Fruit fly (Drosophila melanogaster) whole organism, prepupa: ENCODE measurements around the gene Or69a.

Experiments
- CG10669 ChIP-seq: fragments of 200-800 bp; sonication (Bioruptor generic); optimal IDR thresholded peaks from 3 replicates; lab custom pipeline; 2018; ENCODE audit warnings: missing biosample characterization, mild to moderate bottlenecking, missing genetic modification characterization, moderate library complexity
- CG11294 ChIP-seq: fragments of 200-800 bp; sonication (Bioruptor generic); IDR thresholded peaks from 2 replicates; pipeline ENCODE4 v1.3.6; 2022; ENCODE audit warnings: missing biosample characterization, missing genetic modification characterization
- CG11902 ChIP-seq: fragments of 200-800 bp; sonication (Bioruptor generic); optimal IDR thresholded peaks from 3 replicates; lab custom pipeline; 2016; ENCODE audit warnings: missing biosample characterization, missing genetic modification characterization
- CG15336 ChIP-seq: fragments of 200-800 bp; sonication (Bioruptor generic); IDR thresholded peaks from 2 replicates; pipeline ENCODE4 v1.3.6; 2022; ENCODE audit warnings: missing biosample characterization, missing genetic modification characterization
- CG1621 ChIP-seq: fragments of 200-800 bp; sonication (Bioruptor generic); optimal IDR thresholded peaks from 3 replicates; lab custom pipeline; 2018; ENCODE audit warnings: missing biosample characterization, mild to moderate bottlenecking, missing genetic modification characterization
- CG16779 ChIP-seq: fragments of 200-800 bp; sonication (Bioruptor generic); optimal IDR thresholded peaks from 3 replicates; lab custom pipeline; 2017; ENCODE audit warnings: missing biosample characterization, mild to moderate bottlenecking, missing genetic modification characterization
- CG3032 ChIP-seq: fragments of 200-800 bp; optimal IDR thresholded peaks from 2 replicates; lab custom pipeline; 2019; ENCODE audit warnings: missing biosample characterization, mild to moderate bottlenecking, missing genetic modification characterization, moderate library complexity
- CG31627 ChIP-seq: fragments of 200-800 bp; sonication (Bioruptor generic); optimal IDR thresholded peaks from 3 replicates; lab custom pipeline; 2016; ENCODE audit warnings: missing biosample characterization, missing genetic modification characterization
- CG32006 ChIP-seq: fragments of 200-800 bp; sonication (Bioruptor generic); optimal IDR thresholded peaks from 3 replicates; lab custom pipeline; 2017; ENCODE audit warnings: missing biosample characterization, mild to moderate bottlenecking, missing genetic modification characterization
- CG34406 ChIP-seq: fragments of 200-800 bp; sonication (Bioruptor generic); optimal IDR thresholded peaks from 3 replicates; lab custom pipeline; 2016; ENCODE audit warnings: missing biosample characterization, missing genetic modification characterization
- CG3919 ChIP-seq: fragments of 200-800 bp; sonication (Bioruptor generic); optimal IDR thresholded peaks from 3 replicates; lab custom pipeline; 2016; ENCODE audit warnings: missing biosample characterization, missing genetic modification characterization
- CG4318 ChIP-seq: fragments of 200-800 bp; sonication (Bioruptor generic); optimal IDR thresholded peaks from 3 replicates; lab custom pipeline; 2017; ENCODE audit warnings: missing biosample characterization, mild to moderate bottlenecking, missing genetic modification characterization
- CG6163 ChIP-seq: fragments of 200-800 bp; sonication (Bioruptor generic); IDR thresholded peaks from 3 replicates; pipeline ENCODE4 v1.3.6; 2022; ENCODE audit warnings: missing biosample characterization, missing genetic modification characterization
- CG6276 ChIP-seq: fragments of 200-800 bp; sonication (Bioruptor generic); optimal IDR thresholded peaks from 2 replicates; lab custom pipeline; 2017; ENCODE audit warnings: missing biosample characterization, mild to moderate bottlenecking, missing genetic modification characterization
- CG6792 ChIP-seq: fragments of 200-800 bp; sonication (Bioruptor generic); optimal IDR thresholded peaks from 3 replicates; lab custom pipeline; 2016; ENCODE audit warnings: missing biosample characterization, missing genetic modification characterization
- CG6808 ChIP-seq: fragments of 200-800 bp; sonication (Bioruptor generic); optimal IDR thresholded peaks from 3 replicates; lab custom pipeline; 2017; ENCODE audit warnings: missing biosample characterization, missing genetic modification characterization, mild to moderate bottlenecking, moderate library complexity, missing genetic modification reagents
- CG6854 ChIP-seq: fragments of 200-800 bp; sonication (Bioruptor generic); optimal IDR thresholded peaks from 2 replicates; lab custom pipeline; 2017; ENCODE audit warnings: missing biosample characterization, mild to moderate bottlenecking, missing genetic modification characterization
- CG7368 ChIP-seq: fragments of 200-800 bp; sonication (Bioruptor generic); optimal IDR thresholded peaks from 3 replicates; lab custom pipeline; 2016; ENCODE audit warnings: missing biosample characterization, missing genetic modification characterization
- CG8632 ChIP-seq: fragments of 200-800 bp; sonication (Bioruptor generic); optimal IDR thresholded peaks from 3 replicates; lab custom pipeline; 2016; ENCODE audit warnings: missing biosample characterization, missing genetic modification characterization
- CG9139 ChIP-seq: fragments of 200-800 bp; sonication (Bioruptor generic); optimal IDR thresholded peaks from 3 replicates; lab custom pipeline; 2017; ENCODE audit warnings: missing biosample characterization, mild to moderate bottlenecking, missing genetic modification characterization
- Eip75B ChIP-seq: fragments of 200-800 bp; sonication (Bioruptor generic); optimal IDR thresholded peaks from 3 replicates; lab custom pipeline; 2016; ENCODE audit warnings: missing biosample characterization, missing genetic modification characterization
- Eip78C ChIP-seq: fragments of 200-800 bp; sonication (Bioruptor generic); peaks from one replicate; lab custom pipeline; 2016; ENCODE audit warnings: missing biosample characterization, missing genetic modification characterization
- Ets21C ChIP-seq: fragments of 200-800 bp; sonication (Bioruptor generic); optimal IDR thresholded peaks from 3 replicates; lab custom pipeline; 2016; ENCODE audit warnings: missing biosample characterization, missing genetic modification characterization
- Ets96B ChIP-seq: fragments of 200-800 bp; optimal IDR thresholded peaks from 2 replicates; lab custom pipeline; 2019; ENCODE audit warnings: missing biosample characterization, mild to moderate bottlenecking, missing genetic modification characterization, moderate library complexity
- Hr38 ChIP-seq: sonication (Bioruptor generic); optimal IDR thresholded peaks from 2 replicates; lab custom pipeline; 2016; ENCODE audit warnings: missing biosample characterization, missing genetic modification characterization
- Hr4 ChIP-seq: fragments of 200-800 bp; sonication (Bioruptor generic); optimal IDR thresholded peaks from 3 replicates; lab custom pipeline; 2016; ENCODE audit warnings: missing biosample characterization, missing genetic modification characterization
- Lpt ChIP-seq: fragments of 200-800 bp; sonication (Bioruptor generic); optimal IDR thresholded peaks from 3 replicates; lab custom pipeline; 2016; ENCODE audit warnings: missing biosample characterization, missing genetic modification characterization
- OdsH ChIP-seq: fragments of 200-800 bp; sonication (Bioruptor generic); optimal IDR thresholded peaks from 3 replicates; lab custom pipeline; 2016; ENCODE audit warnings: missing biosample characterization, missing genetic modification characterization
- Sox102F ChIP-seq: fragments of 200-800 bp; sonication (Bioruptor generic); optimal IDR thresholded peaks from 2 replicates; lab custom pipeline; 2016; ENCODE audit warnings: missing biosample characterization, mild to moderate bottlenecking, missing genetic modification characterization
- Sox14 ChIP-seq: fragments of 200-800 bp; sonication (Bioruptor generic); optimal IDR thresholded peaks from 3 replicates; lab custom pipeline; 2016; ENCODE audit warnings: missing biosample characterization, missing genetic modification characterization
- Sox15 ChIP-seq: fragments of 200-800 bp; sonication (Bioruptor generic); optimal IDR thresholded peaks from 3 replicates; lab custom pipeline; 2016; ENCODE audit warnings: missing biosample characterization, missing genetic modification characterization
- achi ChIP-seq: fragments of 200-800 bp; sonication (Bioruptor generic); optimal IDR thresholded peaks from 3 replicates; lab custom pipeline; 2016; ENCODE audit warnings: missing biosample characterization, missing genetic modification characterization
- acj6 ChIP-seq: fragments of 200-800 bp; sonication (Bioruptor generic); optimal IDR thresholded peaks from 3 replicates; lab custom pipeline; 2016; ENCODE audit warnings: missing biosample characterization, missing genetic modification characterization
- cyc ChIP-seq: fragments of 200-800 bp; sonication (Bioruptor generic); optimal IDR thresholded peaks from 3 replicates; lab custom pipeline; 2016; ENCODE audit warnings: missing biosample characterization, missing genetic modification characterization
- dac ChIP-seq: fragments of 200-800 bp; sonication (Bioruptor generic); optimal IDR thresholded peaks from 2 replicates; lab custom pipeline; 2017; ENCODE audit warnings: missing biosample characterization, mild to moderate bottlenecking, missing genetic modification characterization
- dsx ChIP-seq: fragments of 200-800 bp; optimal IDR thresholded peaks from 3 replicates; lab custom pipeline; 2019; ENCODE audit warnings: missing biosample characterization, mild to moderate bottlenecking, missing genetic modification characterization, moderate library complexity; ENCODE audit not compliant: poor library complexity, severe bottlenecking
- eg ChIP-seq: fragments of 200-800 bp; sonication (Bioruptor generic); IDR thresholded peaks from 3 replicates; pipeline ENCODE4 v1.3.6; 2022; ENCODE audit warnings: missing biosample characterization, missing genetic modification characterization
- esn ChIP-seq: fragments of 200-800 bp; sonication (Bioruptor generic); optimal IDR thresholded peaks from 2 replicates; lab custom pipeline; 2016; ENCODE audit warnings: missing biosample characterization, mild to moderate bottlenecking, missing genetic modification characterization, moderate library complexity
- fd85E ChIP-seq: fragments of 200-800 bp; sonication (Bioruptor generic); optimal IDR thresholded peaks from 3 replicates; lab custom pipeline; 2016; ENCODE audit warnings: missing biosample characterization, missing genetic modification characterization
- fkh ChIP-seq: fragments of 200-800 bp; sonication (Bioruptor generic); optimal IDR thresholded peaks from 3 replicates; lab custom pipeline; 2017; ENCODE audit warnings: missing biosample characterization, mild to moderate bottlenecking, missing genetic modification characterization, moderate library complexity
- lz ChIP-seq: fragments of 200-800 bp; sonication (Bioruptor generic); optimal IDR thresholded peaks from 3 replicates; lab custom pipeline; 2016; ENCODE audit warnings: missing biosample characterization, missing genetic modification characterization
- net ChIP-seq: fragments of 200-800 bp; sonication (Bioruptor generic); optimal IDR thresholded peaks from 3 replicates; lab custom pipeline; 2016; ENCODE audit warnings: missing biosample characterization, missing genetic modification characterization
- salr ChIP-seq, 2 experiments: fragments of 200-800 bp; sonication (Bioruptor generic); optimal IDR thresholded peaks; 3 replicates each; lab custom pipeline; 2016 to 2018; ENCODE audit warnings: missing biosample characterization in 2 of 2, missing genetic modification characterization in 2 of 2, mild to moderate bottlenecking in 1 of 2
- spab ChIP-seq: fragments of 200-800 bp; sonication (Bioruptor generic); optimal IDR thresholded peaks from 2 replicates; lab custom pipeline; 2017; ENCODE audit warnings: missing biosample characterization, mild to moderate bottlenecking, missing genetic modification characterization, missing genetic modification reagents
- ss ChIP-seq, 2 experiments: fragments of 200-800 bp; sonication (Bioruptor generic); optimal IDR thresholded peaks; 2 replicates in 1 of 2; 3 replicates in 1 of 2; lab custom pipeline; 2017 to 2018; ENCODE audit warnings: mild to moderate bottlenecking in 2 of 2, missing biosample characterization in 2 of 2, missing genetic modification characterization in 2 of 2, moderate library complexity in 1 of 2
- svp ChIP-seq: fragments of 200-800 bp; sonication (Bioruptor generic); peaks from one replicate; lab custom pipeline; 2016; ENCODE audit warnings: missing biosample characterization, missing genetic modification characterization
- topi ChIP-seq: fragments of 200-800 bp; sonication (Bioruptor generic); optimal IDR thresholded peaks from 3 replicates; lab custom pipeline; 2016; ENCODE audit warnings: missing biosample characterization, missing genetic modification characterization

The Or69a gene

dm6 chr3L:13011511-13011910, 44.0 kb upstream of the Or69a start, which contains the start of gene Cul6:
Gene Cul6 (minus strand): TSS chr3L:13011685.
- TF ChIP-seq cyc (peak; percentile 5), Hr4 (GFP tag; lab: Kevin White, UChicago) (no peak), esn (GFP tag; lab: Kevin White, UChicago) (peak; percentile 13), CG6808 (GFP tag; lab: Kevin White, UChicago) (no peak), CG3919 (no peak), CG6276 (GFP tag; lab: Kevin White, UChicago) (no peak), Eip78C (GFP tag; lab: Kevin White, UChicago) (peak; percentile 61)

DNA sequence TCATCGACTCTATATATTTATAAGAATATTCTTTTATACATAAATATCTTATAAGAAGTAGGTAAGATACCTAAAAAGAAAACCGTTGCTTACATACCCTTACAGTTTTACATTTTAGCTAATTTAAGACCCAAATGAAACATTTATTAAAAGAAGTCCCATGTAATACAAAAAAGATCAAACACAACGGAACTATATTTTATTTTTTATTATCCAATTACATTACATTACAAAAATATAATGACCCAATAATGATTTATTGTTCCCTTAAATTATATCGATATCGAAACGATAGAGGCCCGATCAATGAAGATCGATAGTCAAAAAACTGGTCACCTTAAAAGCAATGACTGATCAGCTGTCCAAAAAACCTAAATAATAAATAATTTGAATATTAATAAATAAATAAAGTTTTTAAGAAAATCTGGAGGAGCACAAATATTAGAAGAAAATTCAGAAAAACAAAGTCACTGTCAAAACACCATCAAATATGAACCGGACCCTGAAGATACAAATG, 40.5 kb upstream of the Or69a start:
- TF ChIP-seq Hr38: no peak
- TF ChIP-seq Eip78C (GFP tag; lab: Kevin White, UChicago): peak; percentile 8
- peak; percentile 7 for TF ChIP-seq OdsH (GFP tag; lab: Kevin White, UChicago)

- TF ChIP-seq CG6163 (GFP tag; lab: Robert Waterston, UW) (no peak), fd85E (no peak), CG6276 (GFP tag; lab: Kevin White, UChicago) (no peak), svp (GFP tag; lab: Kevin White, UChicago) (no peak), achi (no peak), Sox15 (GFP tag; lab: Kevin White, UChicago) (peak; percentile 7), net (peak; percentile 50), CG9139 (GFP tag; lab: Kevin White, UChicago) (no peak), dac (GFP tag; lab: Kevin White, UChicago) (no peak), lz (GFP tag; lab: Kevin White, UChicago) (peak; percentile 43), Hr38 (no peak), CG31627 (GFP tag; lab: Kevin White, UChicago) (peak; percentile 40), CG11902 (GFP tag; lab: Kevin White, UChicago) (no peak), CG10669 (GFP tag; lab: Kevin White, UChicago) (no peak), Sox14 (peak; percentile 31), CG8632 (GFP tag; lab: Kevin White, UChicago) (no peak), CG7368 (GFP tag; lab: Kevin White, UChicago) (no peak), CG32006 (GFP tag; lab: Kevin White, UChicago) (no peak), Hr4 (GFP tag; lab: Kevin White, UChicago) (no peak), ss (GFP tag; optimal IDR thresholded peaks at IDR 0.05; lab: Kevin White, UChicago) (no peak), OdsH (GFP tag; lab: Kevin White, UChicago) (peak; percentile 28), CG6792 (GFP tag; lab: Kevin White, UChicago) (no peak), acj6 (GFP tag; lab: Kevin White, UChicago) (peak; percentile 36), salr (GFP tag; optimal IDR thresholded peaks at IDR 0.05; lab: Kevin White, UChicago) (no peak), CG4318 (peak; percentile 4), cyc (peak; percentile 37), Ets96B (tag; lab: Kevin White, UChicago) (no peak), CG3919 (no peak), Eip75B (no peak), CG6808 (GFP tag; lab: Kevin White, UChicago) (no peak), Ets21C (GFP tag; lab: Kevin White, UChicago) (peak; percentile 14), Lpt (GFP tag; lab: Kevin White, UChicago) (peak; percentile 12), topi (GFP tag; lab: Kevin White, UChicago) (peak; percentile 52), CG6854 (GFP tag; lab: Kevin White, UChicago) (no peak), CG3032 (tag; lab: Kevin White, UChicago) (no peak), CG15336 (GFP tag; lab: Robert Waterston, UW) (no peak), CG16779 (tag; lab: Kevin White, UChicago) (no peak), CG11294 (GFP tag; lab: Robert Waterston, UW) (no peak), dsx (GFP tag; lab: Kevin White, UChicago) (no peak), spab (GFP tag; lab: Kevin White, UChicago) (no peak), fkh (no peak), eg (GFP tag; lab: Robert Waterston, UW) (no peak), CG34406 (GFP tag; lab: Kevin White, UChicago) (peak; percentile 21), Sox102F (no peak), CG1621 (no peak)
Measured at dm6 chr3L:13006490-13006889, 39.0 kb upstream of the Or69a start, which contains the start of gene CG11263. Gene CG11263 (plus strand): TSS chr3L:13006817.
